Fruit fly (Drosophila melanogaster) whole organism, embryonic: ENCODE measurements around the gene Ire1.
A peak's percentile ranks its signal among the peaks of the same experiment; 100 is the strongest.

Experiments used
- Atf-2 ChIP-seq: fragments of 200-800 bp; sonication (Bioruptor generic); optimal IDR thresholded peaks from 2 replicates; lab custom pipeline; 2016; ENCODE audit warnings: missing biosample characterization, missing genetic modification characterization
- CG10147 ChIP-seq: fragments of 200-800 bp; sonication (Bioruptor generic); optimal IDR thresholded peaks from 2 replicates; lab custom pipeline; 2019; ENCODE audit warnings: missing biosample characterization, mild to moderate bottlenecking, missing genetic modification characterization, moderate library complexity
- CG10565 ChIP-seq: fragments of 200-800 bp; sonication (Bioruptor generic); optimal IDR thresholded peaks from 3 replicates; lab custom pipeline; 2016; ENCODE audit warnings: missing biosample characterization, mild to moderate bottlenecking, missing genetic modification characterization
- CG11093 ChIP-seq: fragments of 200-800 bp; sonication (Bioruptor generic); IDR thresholded peaks from 3 replicates; pipeline ENCODE4 v1.3.6; 2022; ENCODE audit warnings: missing biosample characterization, missing genetic modification characterization
- CG11695 ChIP-seq: fragments of 200-800 bp; sonication (Bioruptor generic); IDR thresholded peaks from 3 replicates; pipeline ENCODE4 v1.3.6; 2022; ENCODE audit warnings: missing biosample characterization, missing genetic modification characterization
- CG12659 ChIP-seq: fragments of 200-800 bp; sonication (Bioruptor generic); optimal IDR thresholded peaks from 3 replicates; lab custom pipeline; 2017; ENCODE audit warnings: mild to moderate bottlenecking, missing biosample characterization, missing genetic modification reagents, missing genetic modification characterization
- CG12942 ChIP-seq: fragments of 200-800 bp; sonication (Bioruptor generic); optimal IDR thresholded peaks from 3 replicates; lab custom pipeline; 2016; ENCODE audit warnings: missing biosample characterization, missing genetic modification characterization
- CG13894 ChIP-seq: fragments of 200-800 bp; sonication (Bioruptor generic); optimal IDR thresholded peaks from 3 replicates; lab custom pipeline; 2018; ENCODE audit warnings: missing biosample characterization, mild to moderate bottlenecking, missing genetic modification characterization, moderate library complexity
- CG14050 ChIP-seq: fragments of 200-800 bp; sonication (Bioruptor generic); IDR thresholded peaks from 3 replicates; pipeline ENCODE4 v1.3.6; 2022; ENCODE audit warnings: missing biosample characterization, missing genetic modification characterization
- CG14667 ChIP-seq: fragments of 200-800 bp; sonication (Bioruptor generic); IDR thresholded peaks from 2 replicates; pipeline ENCODE4 v1.3.6; 2022; ENCODE audit warnings: missing biosample characterization, missing genetic modification characterization
- CG16813 ChIP-seq: fragments of 200-800 bp; sonication (Bioruptor generic); IDR thresholded peaks from 3 replicates; pipeline ENCODE4 v1.3.6; 2022; ENCODE audit warnings: missing biosample characterization, missing genetic modification characterization; ENCODE audit not compliant: partially characterized antibody
- CG17802 ChIP-seq: fragments of 200-800 bp; sonication (Bioruptor generic); optimal IDR thresholded peaks from 2 replicates; lab custom pipeline; 2018; ENCODE audit warnings: missing biosample characterization, mild to moderate bottlenecking, missing genetic modification characterization, moderate library complexity
- CG3065 ChIP-seq: fragments of 200-800 bp; sonication (Bioruptor generic); optimal IDR thresholded peaks from 2 replicates; lab custom pipeline; 2016; ENCODE audit warnings: missing biosample characterization, missing genetic modification characterization
- CG31441 ChIP-seq: fragments of 200-800 bp; sonication (Bioruptor generic); IDR thresholded peaks from 2 replicates; pipeline ENCODE4 v1.3.6; 2022; ENCODE audit warnings: missing biosample characterization, missing genetic modification characterization
- CG3281 ChIP-seq: fragments of 200-800 bp; sonication (Bioruptor generic); optimal IDR thresholded peaks from 3 replicates; lab custom pipeline; 2017; ENCODE audit warnings: missing biosample characterization, mild to moderate bottlenecking, missing genetic modification characterization
- CG3995 ChIP-seq: fragments of 200-800 bp; sonication (Bioruptor generic); optimal IDR thresholded peaks from 3 replicates; lab custom pipeline; 2016; ENCODE audit warnings: missing biosample characterization, missing genetic modification characterization
- CG4360 ChIP-seq: fragments of 200-800 bp; sonication (Bioruptor generic); IDR thresholded peaks from 2 replicates; pipeline ENCODE4 v1.3.6; 2022; ENCODE audit warnings: missing biosample characterization, missing genetic modification characterization
- CG6765 ChIP-seq: fragments of 200-800 bp; sonication (Bioruptor generic); optimal IDR thresholded peaks from 3 replicates; lab custom pipeline; 2017; ENCODE audit warnings: missing biosample characterization, mild to moderate bottlenecking, missing genetic modification characterization
- CG7372 ChIP-seq: fragments of 200-800 bp; sonication (Bioruptor generic); IDR thresholded peaks from 2 replicates; pipeline ENCODE4 v1.3.6; 2022; ENCODE audit warnings: missing biosample characterization, missing genetic modification characterization
- CG8924 ChIP-seq: fragments of 200-800 bp; optimal IDR thresholded peaks from 3 replicates; lab custom pipeline; 2019; ENCODE audit warnings: missing biosample characterization, mild to moderate bottlenecking, missing genetic modification characterization, moderate library complexity
- Dek ChIP-seq: fragments of 200-800 bp; sonication (Bioruptor generic); optimal IDR thresholded peaks from 3 replicates; lab custom pipeline; 2019; ENCODE audit warnings: missing biosample characterization, mild to moderate bottlenecking, missing genetic modification characterization, moderate library complexity
- Dfd ChIP-seq, 2 experiments: fragments of >200 bp; optimal IDR thresholded peaks; 2 replicates each; lab custom pipeline; 2017; ENCODE audit warnings: missing biosample characterization in 2 of 2, missing genetic modification characterization in 2 of 2
- Fer1 ChIP-seq: fragments of 200-800 bp; sonication (Bioruptor generic); optimal IDR thresholded peaks from 2 replicates; lab custom pipeline; 2017; ENCODE audit warnings: missing biosample characterization, mild to moderate bottlenecking, missing genetic modification characterization
- HLH4C ChIP-seq: fragments of 200-800 bp; sonication (Bioruptor generic); IDR thresholded peaks from 3 replicates; pipeline ENCODE4 v1.3.6; 2022; ENCODE audit warnings: missing biosample characterization, missing genetic modification characterization; ENCODE audit not compliant: partially characterized antibody
- HLH54F ChIP-seq: fragments of 200-800 bp; sonication (Bioruptor generic); optimal IDR thresholded peaks from 3 replicates; lab custom pipeline; 2016; ENCODE audit warnings: missing biosample characterization, missing genetic modification characterization
- Kr ChIP-seq: fragments of 200-800 bp; sonication (Bioruptor generic); optimal IDR thresholded peaks from 2 replicates; lab custom pipeline; 2017; ENCODE audit warnings: missing biosample characterization, mild to moderate bottlenecking, missing genetic modification characterization
- MESR4 ChIP-seq: fragments of 200-800 bp; sonication (Bioruptor generic); optimal IDR thresholded peaks from 2 replicates; lab custom pipeline; 2018; ENCODE audit warnings: missing biosample characterization, mild to moderate bottlenecking, missing genetic modification characterization, moderate library complexity
- NC2α ChIP-seq: fragments of 200-800 bp; sonication (Bioruptor generic); optimal IDR thresholded peaks from 2 replicates; lab custom pipeline; 2016; ENCODE audit warnings: missing biosample characterization, missing genetic modification characterization
- NK7.1 ChIP-seq: fragments of 200-800 bp; sonication (Bioruptor generic); optimal IDR thresholded peaks from 3 replicates; lab custom pipeline; 2016; ENCODE audit warnings: missing biosample characterization, missing genetic modification characterization
- bsh ChIP-seq, 2 experiments: fragments of 200-800 bp; sonication (Bioruptor generic); optimal IDR thresholded peaks; 2 replicates each; lab custom pipeline; 2017 to 2018; ENCODE audit warnings: mild to moderate bottlenecking in 2 of 2, missing biosample characterization in 2 of 2, missing genetic modification characterization in 2 of 2, moderate library complexity in 1 of 2
- btn ChIP-seq: fragments of 200-800 bp; sonication (Bioruptor generic); optimal IDR thresholded peaks from 2 replicates; lab custom pipeline; 2016; ENCODE audit warnings: missing biosample characterization, missing genetic modification characterization
- cwo ChIP-seq: fragments of 200-800 bp; sonication (Bioruptor generic); optimal IDR thresholded peaks from 3 replicates; lab custom pipeline; 2017; ENCODE audit warnings: missing biosample characterization, missing genetic modification characterization, mild to moderate bottlenecking, moderate library complexity, missing genetic modification reagents
- ems ChIP-seq: fragments of 200-800 bp; sonication (Bioruptor generic); optimal IDR thresholded peaks from 3 replicates; lab custom pipeline; 2016; ENCODE audit warnings: missing biosample characterization, missing genetic modification characterization
- ewg ChIP-seq: fragments of 200-800 bp; sonication (Bioruptor generic); optimal IDR thresholded peaks from 3 replicates; lab custom pipeline; 2017; ENCODE audit warnings: mild to moderate bottlenecking, missing biosample characterization, missing genetic modification reagents, missing genetic modification characterization
- fd64A ChIP-seq: fragments of 200-800 bp; sonication (Bioruptor generic); optimal IDR thresholded peaks from 3 replicates; lab custom pipeline; 2018; ENCODE audit warnings: missing biosample characterization, mild to moderate bottlenecking, missing genetic modification characterization
- gcm ChIP-seq: fragments of 200-800 bp; sonication (Bioruptor generic); optimal IDR thresholded peaks from 2 replicates; lab custom pipeline; 2019; ENCODE audit warnings: missing biosample characterization, mild to moderate bottlenecking, missing genetic modification characterization, moderate library complexity
- gsb ChIP-seq: fragments of 200-800 bp; sonication (Bioruptor generic); IDR thresholded peaks from 2 replicates; pipeline ENCODE4 v1.3.6; 2022; ENCODE audit warnings: missing biosample characterization, missing genetic modification characterization
- mam ChIP-seq: fragments of 200-800 bp; sonication (Bioruptor generic); optimal IDR thresholded peaks from 3 replicates; lab custom pipeline; 2016; ENCODE audit warnings: missing biosample characterization, missing genetic modification characterization
- nom ChIP-seq: fragments of 200-800 bp; sonication (Bioruptor generic); optimal IDR thresholded peaks from 2 replicates; lab custom pipeline; 2017; ENCODE audit warnings: missing biosample characterization, missing genetic modification characterization, mild to moderate bottlenecking, moderate library complexity, missing genetic modification reagents
- oc ChIP-seq: fragments of 200-800 bp; sonication (Bioruptor generic); optimal IDR thresholded peaks from 2 replicates; lab custom pipeline; 2018; ENCODE audit warnings: missing biosample characterization, mild to moderate bottlenecking, missing genetic modification characterization, moderate library complexity
- pho ChIP-seq: fragments of 200-800 bp; sonication (Bioruptor generic); optimal IDR thresholded peaks from 2 replicates; lab custom pipeline; 2016; ENCODE audit warnings: missing biosample characterization, missing genetic modification characterization
- rib ChIP-seq: fragments of 200-800 bp; sonication (Bioruptor generic); IDR thresholded peaks from 2 replicates; pipeline ENCODE4 v1.3.6; 2022; ENCODE audit warnings: missing biosample characterization, missing genetic modification characterization
- sc ChIP-seq, 3 experiments: fragments of >200 bp in 2 of 3; fragments of 200-800 bp in 1 of 3; sonication (Bioruptor generic) in 1 of 3; optimal IDR thresholded peaks; 2 replicates in 2 of 3; 3 replicates in 1 of 3; lab custom pipeline; 2017; ENCODE audit warnings: mild to moderate bottlenecking in 1 of 3, missing biosample characterization in 1 of 3, missing genetic modification characterization in 1 of 3, missing genetic modification reagents in 1 of 3
- sqz ChIP-seq: fragments of 200-800 bp; sonication (Bioruptor generic); optimal IDR thresholded peaks from 3 replicates; lab custom pipeline; 2018; ENCODE audit warnings: missing biosample characterization, mild to moderate bottlenecking, missing genetic modification characterization
- stc ChIP-seq: fragments of 200-800 bp; sonication (Bioruptor generic); IDR thresholded peaks from 2 replicates; pipeline ENCODE4 v1.3.6; 2022; ENCODE audit warnings: missing biosample characterization, missing genetic modification characterization
- trem ChIP-seq: fragments of 200-800 bp; optimal IDR thresholded peaks from 3 replicates; lab custom pipeline; 2019; ENCODE audit warnings: missing biosample characterization, mild to moderate bottlenecking, missing genetic modification characterization, moderate library complexity
- unpg ChIP-seq: fragments of 200-800 bp; sonication (Bioruptor generic); optimal IDR thresholded peaks from 3 replicates; lab custom pipeline; 2018; ENCODE audit warnings: missing biosample characterization, mild to moderate bottlenecking, missing genetic modification characterization, moderate library complexity
- usp ChIP-seq: fragments of >200 bp; optimal IDR thresholded peaks from 2 replicates; lab custom pipeline; 2017; ENCODE audit warnings: missing biosample characterization, missing genetic modification characterization
- zf30C ChIP-seq: fragments of 200-800 bp; sonication (Bioruptor generic); optimal IDR thresholded peaks from 3 replicates; lab custom pipeline; 2018; ENCODE audit warnings: missing biosample characterization, mild to moderate bottlenecking, missing genetic modification characterization

Gene Ire1

dm6 chr3R:19902926-19903739 is 42.0 kb upstream of the Ire1 start, which contains the start of gene ClpX (continued):
- TF ChIP-seq CG14667 (no peak), rib (GFP tag; lab: Robert Waterston, UW) (no peak), ewg (no peak), HLH4C (GFP tag; lab: Robert Waterston, UW) (peak; percentile 79), sc (optimal IDR thresholded peaks at IDR 0.05; lab: Kevin White, UChicago) (no peak), sc (GFP tag; optimal IDR thresholded peaks at IDR 0.05; lab: Kevin White, UChicago) (no peak), ems (GFP tag; lab: Kevin White, UChicago) (no peak), CG11093 (GFP tag; lab: Robert Waterston, UW) (no peak), CG13894 (peak; percentile 10), Kr (no peak), CG10147 (GFP tag; lab: Kevin White, UChicago) (peak; percentile 29), CG3065 (no peak), NK7.1 (no peak), pho (GFP tag; lab: Kevin White, UChicago) (no peak), MESR4 (GFP tag; lab: Kevin White, UChicago) (peak; percentile 87), CG7372 (GFP tag; lab: Robert Waterston, UW) (no peak), bsh (GFP tag; optimal IDR thresholded peaks at IDR 0.05; lab: Kevin White, UChicago) (no peak), CG16813 (GFP tag; lab: Robert Waterston, UW) (peak; percentile 64; the same call in 2 of the 3 replicates), unpg (GFP tag; lab: Kevin White, UChicago) (no peak), CG3281 (GFP tag; lab: Kevin White, UChicago) (peak; percentile 17), CG31441 (GFP tag; lab: Robert Waterston, UW) (no peak), Fer1 (GFP tag; lab: Kevin White, UChicago) (peak; percentile 27), mam (GFP tag; lab: Kevin White, UChicago) (no peak), CG12659 (GFP tag; lab: Kevin White, UChicago) (peak; percentile 54), Atf-2 (GFP tag; lab: Kevin White, UChicago) (no peak), Dfd (GFP tag; optimal IDR thresholded peaks at IDR 0.05; lab: Kevin White, UChicago) (no peak), CG10565 (GFP tag; lab: Kevin White, UChicago) (no peak), CG6765 (GFP tag; lab: Kevin White, UChicago) (peak; percentile 25), sqz (GFP tag; lab: Kevin White, UChicago) (no peak), gcm (GFP tag; lab: Kevin White, UChicago) (no peak), CG17802 (no peak), CG4360 (no peak), btn (GFP tag; lab: Kevin White, UChicago) (no peak), fd64A (GFP tag; lab: Kevin White, UChicago) (no peak), usp (GFP tag; lab: Kevin White, UChicago) (no peak), oc (tag; lab: Kevin White, UChicago) (no peak), nom (GFP tag; lab: Kevin White, UChicago) (no peak), gsb (no peak), Dek (tag; lab: Kevin White, UChicago) (peak; percentile 20), HLH54F (GFP tag; lab: Kevin White, UChicago) (no peak), CG14050 (GFP tag; lab: Robert Waterston, UW) (no peak), trem (tag; lab: Kevin White, UChicago) (peak; percentile 57), CG12942 (GFP tag; lab: Kevin White, UChicago) (no peak), CG3995 (GFP tag; lab: Kevin White, UChicago) (no peak), CG11695 (GFP tag; lab: Robert Waterston, UW) (no peak), stc (GFP tag; lab: Robert Waterston, UW) (no peak), zf30C (GFP tag; lab: Kevin White, UChicago) (no peak), cwo (GFP tag; lab: Kevin White, UChicago) (no peak), NC2α (no peak), CG8924 (tag; lab: Kevin White, UChicago) (no peak)
